Fruit fly (Drosophila melanogaster) whole organism, embryonic: Measurements from ENCODE around the gene CG15916.

Experiments
- B-H2 ChIP-seq: fragments of 200-800 bp; sonication (Bioruptor generic); optimal IDR thresholded peaks from 2 replicates; lab custom pipeline; 2018; ENCODE audit warnings: missing biosample characterization, mild to moderate bottlenecking, missing genetic modification characterization
- CG10543 ChIP-seq: fragments of 200-800 bp; sonication (Bioruptor generic); optimal IDR thresholded peaks from 3 replicates; lab custom pipeline; 2017; ENCODE audit warnings: missing biosample characterization, mild to moderate bottlenecking, missing genetic modification characterization, moderate library complexity
- CG11456 ChIP-seq: fragments of 200-800 bp; sonication (Bioruptor generic); IDR thresholded peaks from 3 replicates; pipeline ENCODE4 v1.3.6; 2022; ENCODE audit warnings: missing biosample characterization, missing genetic modification characterization
- CG12155 ChIP-seq: fragments of 200-800 bp; sonication (Bioruptor generic); optimal IDR thresholded peaks from 3 replicates; lab custom pipeline; 2016; ENCODE audit warnings: missing biosample characterization, missing genetic modification characterization
- CG12942 ChIP-seq: fragments of 200-800 bp; sonication (Bioruptor generic); optimal IDR thresholded peaks from 3 replicates; lab custom pipeline; 2016; ENCODE audit warnings: missing biosample characterization, missing genetic modification characterization
- CG13296 ChIP-seq: fragments of 200-800 bp; sonication (Bioruptor generic); optimal IDR thresholded peaks from 3 replicates; lab custom pipeline; 2018; ENCODE audit warnings: missing biosample characterization, mild to moderate bottlenecking, missing genetic modification characterization
- CG13424 ChIP-seq: fragments of 200-800 bp; sonication (Bioruptor generic); optimal IDR thresholded peaks from 2 replicates; lab custom pipeline; 2019; ENCODE audit warnings: missing biosample characterization, mild to moderate bottlenecking, missing genetic modification characterization, moderate library complexity
- CG1603 ChIP-seq: fragments of 200-800 bp; sonication (Bioruptor generic); optimal IDR thresholded peaks from 2 replicates; lab custom pipeline; 2019; ENCODE audit warnings: missing biosample characterization, mild to moderate bottlenecking, missing genetic modification characterization, moderate library complexity
- CG17612 ChIP-seq: fragments of 200-800 bp; sonication (Bioruptor generic); IDR thresholded peaks from 2 replicates; pipeline ENCODE4 v1.3.6; 2022; ENCODE audit warnings: missing biosample characterization, missing genetic modification characterization
- CG17912 ChIP-seq: fragments of 200-800 bp; sonication (Bioruptor generic); optimal IDR thresholded peaks from 2 replicates; lab custom pipeline; 2018; ENCODE audit warnings: missing biosample characterization, mild to moderate bottlenecking, missing genetic modification characterization
- CG2199 ChIP-seq: fragments of 200-800 bp; sonication (Bioruptor generic); IDR thresholded peaks from 3 replicates; pipeline ENCODE4 v1.3.6; 2022; ENCODE audit warnings: missing biosample characterization, missing genetic modification characterization
- CG32767 ChIP-seq: fragments of 200-800 bp; sonication (Bioruptor generic); IDR thresholded peaks from 2 replicates; pipeline ENCODE4 v1.3.6; 2022; ENCODE audit warnings: missing biosample characterization, missing genetic modification characterization
- CG3281 ChIP-seq: fragments of 200-800 bp; sonication (Bioruptor generic); optimal IDR thresholded peaks from 3 replicates; lab custom pipeline; 2017; ENCODE audit warnings: missing biosample characterization, mild to moderate bottlenecking, missing genetic modification characterization
- CG34376 ChIP-seq: fragments of 200-800 bp; sonication (Bioruptor generic); optimal IDR thresholded peaks from 2 replicates; lab custom pipeline; 2018; ENCODE audit warnings: missing biosample characterization, mild to moderate bottlenecking, missing genetic modification characterization
- CG34422 ChIP-seq: fragments of 200-800 bp; sonication (Bioruptor generic); IDR thresholded peaks from 3 replicates; pipeline ENCODE4 v1.3.6; 2022; ENCODE audit warnings: missing biosample characterization, missing genetic modification characterization
- CG3838 ChIP-seq: fragments of 200-800 bp; sonication (Bioruptor generic); optimal IDR thresholded peaks from 3 replicates; lab custom pipeline; 2016; ENCODE audit warnings: missing biosample characterization, missing genetic modification characterization
- CG5180 ChIP-seq: fragments of 200-800 bp; sonication (Bioruptor generic); optimal IDR thresholded peaks from 3 replicates; lab custom pipeline; 2017; ENCODE audit warnings: missing biosample characterization, missing genetic modification characterization, mild to moderate bottlenecking, moderate library complexity, missing genetic modification reagents
- CG6683 ChIP-seq: fragments of 200-800 bp; sonication (Bioruptor generic); optimal IDR thresholded peaks from 2 replicates; lab custom pipeline; 2017; ENCODE audit warnings: missing biosample characterization, mild to moderate bottlenecking, missing genetic modification characterization, missing genetic modification reagents
- CG7745 ChIP-seq: fragments of 200-800 bp; sonication (Bioruptor generic); optimal IDR thresholded peaks from 2 replicates; lab custom pipeline; 2018; ENCODE audit warnings: missing biosample characterization, mild to moderate bottlenecking, missing genetic modification characterization, moderate library complexity
- CHES-1-like ChIP-seq: fragments of 200-800 bp; sonication (Bioruptor generic); optimal IDR thresholded peaks from 2 replicates; lab custom pipeline; 2016; ENCODE audit warnings: missing biosample characterization, missing genetic modification characterization
- H2.0 ChIP-seq: fragments of 200-800 bp; sonication (Bioruptor generic); IDR thresholded peaks from 2 replicates; pipeline ENCODE4 v1.3.6; 2022; ENCODE audit warnings: missing biosample characterization, missing genetic modification characterization
- Hr39 ChIP-seq: fragments of >200 bp; optimal IDR thresholded peaks from 2 replicates; lab custom pipeline; 2017
- Hsf ChIP-seq: fragments of 200-800 bp; sonication (Bioruptor generic); optimal IDR thresholded peaks from 3 replicates; lab custom pipeline; 2016; ENCODE audit warnings: missing biosample characterization, missing genetic modification characterization
- MTF-1 ChIP-seq: fragments of 200-800 bp; sonication (Bioruptor generic); optimal IDR thresholded peaks from 2 replicates; lab custom pipeline; 2018; ENCODE audit warnings: missing biosample characterization, mild to moderate bottlenecking, missing genetic modification characterization, borderline replicate concordance
- NC2α ChIP-seq: fragments of 200-800 bp; sonication (Bioruptor generic); optimal IDR thresholded peaks from 2 replicates; lab custom pipeline; 2016; ENCODE audit warnings: missing biosample characterization, missing genetic modification characterization
- Oaz ChIP-seq: fragments of 200-800 bp; sonication (Bioruptor generic); IDR thresholded peaks from 2 replicates; pipeline ENCODE4 v1.3.6; 2022; ENCODE audit warnings: missing biosample characterization, missing genetic modification characterization
- Oli ChIP-seq: fragments of 200-800 bp; sonication (Bioruptor generic); optimal IDR thresholded peaks from 2 replicates; lab custom pipeline; 2018; ENCODE audit warnings: missing biosample characterization, mild to moderate bottlenecking, missing genetic modification characterization, moderate library complexity
- Ravus ChIP-seq: fragments of 200-800 bp; sonication (Bioruptor generic); IDR thresholded peaks from 2 replicates; pipeline ENCODE4 v1.3.6; 2022; ENCODE audit warnings: missing biosample characterization, missing genetic modification characterization
- TFAM ChIP-seq: fragments of 200-800 bp; sonication (Bioruptor generic); optimal IDR thresholded peaks from 2 replicates; lab custom pipeline; 2017; ENCODE audit warnings: missing biosample characterization, missing genetic modification characterization, inconsistent platforms
- cas ChIP-seq: fragments of 200-800 bp; sonication (Bioruptor generic); IDR thresholded peaks from 2 replicates; pipeline ENCODE4 v1.3.6; 2022; ENCODE audit warnings: missing biosample characterization, missing genetic modification characterization
- chn ChIP-seq: fragments of 200-800 bp; sonication (Bioruptor generic); optimal IDR thresholded peaks from 2 replicates; lab custom pipeline; 2016; ENCODE audit warnings: missing biosample characterization, missing genetic modification characterization
- cwo ChIP-seq: fragments of 200-800 bp; sonication (Bioruptor generic); optimal IDR thresholded peaks from 3 replicates; lab custom pipeline; 2017; ENCODE audit warnings: missing biosample characterization, missing genetic modification characterization, mild to moderate bottlenecking, moderate library complexity, missing genetic modification reagents
- esg ChIP-seq: fragments of 200-800 bp; sonication (Bioruptor generic); conservative IDR thresholded peaks from 2 replicates; pipeline ENCODE4 v1.3.6; 2022; ENCODE audit warnings: missing biosample characterization, missing genetic modification characterization
- fd64A ChIP-seq: fragments of 200-800 bp; sonication (Bioruptor generic); optimal IDR thresholded peaks from 3 replicates; lab custom pipeline; 2018; ENCODE audit warnings: missing biosample characterization, mild to moderate bottlenecking, missing genetic modification characterization
- gfzf ChIP-seq: fragments of 200-800 bp; sonication (Bioruptor generic); optimal IDR thresholded peaks from 2 replicates; lab custom pipeline; 2016; ENCODE audit warnings: missing biosample characterization, mild to moderate bottlenecking, missing genetic modification characterization, moderate library complexity
- h ChIP-seq: fragments of >200 bp; optimal IDR thresholded peaks from 2 replicates; lab custom pipeline; 2017
- hkb ChIP-seq, 2 experiments: fragments of 200-800 bp in 1 of 2; fragments of >200 bp in 1 of 2; sonication (Bioruptor generic) in 1 of 2; IDR thresholded peaks in 1 of 2; optimal IDR thresholded peaks in 1 of 2; 2 replicates each; pipeline versions ENCODE4 v1.3.6 to Lab custom; 2017 to 2022; ENCODE audit warnings: missing biosample characterization in 1 of 2, missing genetic modification characterization in 1 of 2
- insv ChIP-seq, 2 experiments: fragments of 200-800 bp; sonication (Bioruptor generic); optimal IDR thresholded peaks; 3 replicates each; lab custom pipeline; 2016 to 2018; ENCODE audit warnings: missing biosample characterization in 2 of 2, missing genetic modification characterization in 2 of 2
- jumu ChIP-seq: fragments of 200-800 bp; sonication (Bioruptor generic); optimal IDR thresholded peaks from 3 replicates; lab custom pipeline; 2016; ENCODE audit warnings: missing biosample characterization, missing genetic modification characterization
- kay ChIP-seq: fragments of 200-800 bp; sonication (Bioruptor generic); optimal IDR thresholded peaks from 2 replicates; lab custom pipeline; 2016; ENCODE audit warnings: missing biosample characterization, missing genetic modification characterization
- kni ChIP-seq: fragments of 200-800 bp; sonication (Bioruptor generic); optimal IDR thresholded peaks from 3 replicates; lab custom pipeline; 2017; ENCODE audit warnings: mild to moderate bottlenecking, missing biosample characterization, missing genetic modification reagents, missing genetic modification characterization
- lbe ChIP-seq: fragments of 200-800 bp; sonication (Bioruptor generic); optimal IDR thresholded peaks from 2 replicates; lab custom pipeline; 2016; ENCODE audit warnings: missing biosample characterization, mild to moderate bottlenecking, missing genetic modification characterization
- mld ChIP-seq: fragments of 200-800 bp; sonication (Bioruptor generic); IDR thresholded peaks from 3 replicates; pipeline ENCODE4 v1.3.6; 2022; ENCODE audit warnings: missing biosample characterization, missing genetic modification characterization; ENCODE audit not compliant: partially characterized antibody
- nerfin-2 ChIP-seq: fragments of 200-800 bp; sonication (Bioruptor generic); IDR thresholded peaks from 2 replicates; pipeline ENCODE4 v1.3.6; 2022; ENCODE audit warnings: missing biosample characterization, missing genetic modification characterization; ENCODE audit not compliant: partially characterized antibody
- nmo ChIP-seq: fragments of 200-800 bp; sonication (Bioruptor generic); optimal IDR thresholded peaks from 2 replicates; lab custom pipeline; 2018; ENCODE audit warnings: missing biosample characterization, mild to moderate bottlenecking, missing genetic modification characterization, moderate library complexity
- otp ChIP-seq: fragments of 200-800 bp; sonication (Bioruptor generic); IDR thresholded peaks from 3 replicates; pipeline ENCODE4, ENCODE4 v1.3.6; 2022; ENCODE audit warnings: missing biosample characterization, missing genetic modification characterization
- repo ChIP-seq: fragments of 200-800 bp; sonication (Bioruptor generic); optimal IDR thresholded peaks from 2 replicates; lab custom pipeline; 2016; ENCODE audit warnings: missing biosample characterization, missing genetic modification characterization
- rib ChIP-seq: fragments of 200-800 bp; sonication (Bioruptor generic); IDR thresholded peaks from 2 replicates; pipeline ENCODE4 v1.3.6; 2022; ENCODE audit warnings: missing biosample characterization, missing genetic modification characterization
- schlank ChIP-seq: fragments of 200-800 bp; sonication (Bioruptor generic); optimal IDR thresholded peaks from 2 replicates; lab custom pipeline; 2018; ENCODE audit warnings: missing biosample characterization, mild to moderate bottlenecking, missing genetic modification characterization
- sd ChIP-seq: fragments of 200-800 bp; sonication (Bioruptor generic); optimal IDR thresholded peaks from 3 replicates; lab custom pipeline; 2018; ENCODE audit warnings: missing biosample characterization, mild to moderate bottlenecking, missing genetic modification characterization, moderate library complexity
- so ChIP-seq: fragments of 200-800 bp; sonication (Bioruptor generic); IDR thresholded peaks from 3 replicates; pipeline ENCODE4 v1.3.6; 2022; ENCODE audit warnings: missing biosample characterization, missing genetic modification characterization
- stwl ChIP-seq: fragments of 200-800 bp; sonication (Bioruptor generic); optimal IDR thresholded peaks from 3 replicates; lab custom pipeline; 2018; ENCODE audit warnings: missing biosample characterization, mild to moderate bottlenecking, missing genetic modification characterization, moderate library complexity

CG15916 gene

dm6 chrX:15860479-15860878 lies 29.9 kb upstream of the CG15916 start (continued):
- TF ChIP-seq CG17912 (GFP tag; lab: Kevin White, UChicago), result no peak
- no peak for TF ChIP-seq Hr39 (lab: Kevin White, UChicago)
- TF ChIP-seq rib, result peak; percentile 53; the same call in 1 of the 2 replicates
- TF ChIP-seq so, result no peak
- no peak for TF ChIP-seq mld (GFP tag; lab: Robert Waterston, UW)
- TF ChIP-seq B-H2 (GFP tag; lab: Kevin White, UChicago), result no peak
- no peak for TF ChIP-seq gfzf
- TF ChIP-seq CHES-1-like, result peak; percentile 47
- no peak for TF ChIP-seq CG6683
- TF ChIP-seq CG1603 (tag; lab: Kevin White, UChicago), result peak; percentile 39
- no peak for TF ChIP-seq Ravus (GFP tag; lab: Robert Waterston, UW)
- no peak for TF ChIP-seq insv (GFP tag; optimal IDR thresholded peaks at IDR 0.05; lab: Kevin White, UChicago)
- TF ChIP-seq otp (GFP tag; lab: Robert Waterston, UW), result no peak
- TF ChIP-seq h (lab: Kevin White, UChicago), result no peak
- TF ChIP-seq CG12942 (GFP tag; lab: Kevin White, UChicago), result no peak
- no peak for TF ChIP-seq hkb (optimal IDR thresholded peaks at IDR 0.05; lab: Kevin White, UChicago)
- no peak for TF ChIP-seq hkb (GFP tag; IDR thresholded peaks at IDR 0.05; lab: Robert Waterston, UW)
- no peak for TF ChIP-seq CG11456 (GFP tag; lab: Robert Waterston, UW)
- TF ChIP-seq CG3838 (GFP tag; lab: Kevin White, UChicago), result no peak
- TF ChIP-seq CG13296 (GFP tag; lab: Kevin White, UChicago), result no peak
- TF ChIP-seq TFAM (GFP tag; lab: Kevin White, UChicago), result no peak
- peak; percentile 45 for TF ChIP-seq sd
- TF ChIP-seq CG5180 (GFP tag; lab: Kevin White, UChicago), result no peak
- TF ChIP-seq MTF-1 (GFP tag; lab: Kevin White, UChicago), result peak; percentile 81
- TF ChIP-seq chn (GFP tag; lab: Kevin White, UChicago), result peak; percentile 6
- TF ChIP-seq Oaz (GFP tag; lab: Robert Waterston, UW), result no peak
- TF ChIP-seq Hsf (GFP tag; lab: Kevin White, UChicago), result no peak
- TF ChIP-seq cwo, result no peak
- TF ChIP-seq kay (GFP tag; lab: Kevin White, UChicago), result no peak
- peak; percentile 82 for TF ChIP-seq CG2199
- no peak for TF ChIP-seq lbe (GFP tag; lab: Kevin White, UChicago)
- peak; percentile 41; the same call in 1 of the 2 replicates for TF ChIP-seq nerfin-2
- no peak for TF ChIP-seq stwl (tag; lab: Kevin White, UChicago)
- no peak for TF ChIP-seq CG17612 (GFP tag; lab: Robert Waterston, UW)
- TF ChIP-seq Oli (tag; lab: Kevin White, UChicago), result no peak
- no peak for TF ChIP-seq CG12155 (GFP tag; lab: Kevin White, UChicago)
- TF ChIP-seq jumu (GFP tag; lab: Kevin White, UChicago), result no peak
- TF ChIP-seq repo (GFP tag; lab: Kevin White, UChicago), result no peak
- no peak for TF ChIP-seq schlank (tag; lab: Kevin White, UChicago)
- TF ChIP-seq CG34422, result peak; percentile 85
- no peak for TF ChIP-seq esg (GFP tag; lab: Robert Waterston, UW)
- peak; percentile 85 for TF ChIP-seq CG32767 (GFP tag; lab: Robert Waterston, UW)
- no peak for TF ChIP-seq CG13424 (tag; lab: Kevin White, UChicago)
- TF ChIP-seq CG7745, result no peak
- TF ChIP-seq cas (GFP tag; lab: Robert Waterston, UW), result no peak
- TF ChIP-seq nmo (GFP tag; lab: Kevin White, UChicago), result peak; percentile 33
- TF ChIP-seq H2.0, result no peak
- no peak for TF ChIP-seq kni
- TF ChIP-seq CG3281 (GFP tag; lab: Kevin White, UChicago), result no peak
- no peak for TF ChIP-seq fd64A (GFP tag; lab: Kevin White, UChicago)
- TF ChIP-seq NC2α, result no peak
- TF ChIP-seq CG34376 (GFP tag; lab: Kevin White, UChicago), result peak; percentile 70
- peak; percentile 57 for TF ChIP-seq CG10543
